Worm (Caenorhabditis elegans): ENCODE measurements around the gene ZC196.9.

- TF ChIP-seq scrt-1 (GFP tag; IDR thresholded peaks at IDR 0.05) (no peak), ama-1 (optimal IDR thresholded peaks at IDR 0.05) (no peak), sea-1 (GFP tag; conservative IDR thresholded peaks at IDR 0.05) (no peak), hmbx-1 (tag; optimal IDR thresholded peaks at IDR 0.05) (no peak), aly-1 (tag; optimal IDR thresholded peaks at IDR 0.05) (no peak), hmg-4 (GFP tag; optimal IDR thresholded peaks at IDR 0.05) (no peak), ets-7 (tag; optimal IDR thresholded peaks at IDR 0.05) (no peak), flt-1 (GFP tag; IDR thresholded peaks at IDR 0.05) (no peak), tbx-37 (GFP tag; conservative IDR thresholded peaks at IDR 0.05) (no peak), hnd-1 (tag; optimal IDR thresholded peaks at IDR 0.05) (no peak)
Observed at ce11 chrV:8762861-8763260, 35.9 kb upstream of the ZC196.9 start, which contains the start of gene B0507.8.

Data from whole organism, early embryonic.